Worm (Caenorhabditis elegans) whole organism, L1 larva: ENCODE data around the gene H37A05.4.

ENCODE experiments used
- F16B12.6 ChIP-seq: fragments of 150-350 bp; optimal IDR thresholded peaks from 2 replicates; lab custom pipeline; 2014; ENCODE audit warnings: missing biosample characterization, missing genetic modification characterization
- egl-27 ChIP-seq, 2 experiments: fragments of 150-350 bp in 1 of 2; sonication (generic microtip); optimal IDR thresholded peaks; 3 replicates each; lab custom pipeline; 2017 to 2018; ENCODE audit warnings: missing biosample characterization in 2 of 2, missing genetic modification characterization in 2 of 2, missing genetic modification reagents in 2 of 2
- elt-3 ChIP-seq, 6 experiments: fragments of 150-350 bp in 1 of 6; sonication (generic microtip); optimal IDR thresholded peaks; 2 replicates each; lab custom pipeline; 2017 to 2018; ENCODE audit warnings: missing biosample characterization in 6 of 6, missing genetic modification characterization in 6 of 6, inconsistent platforms in 1 of 6
- lin-13 ChIP-seq: fragments of 150-350 bp; optimal IDR thresholded peaks from 2 replicates; lab custom pipeline; 2014; ENCODE audit warnings: missing biosample characterization, missing genetic modification reagents, missing genetic modification characterization
- mep-1 ChIP-seq: fragments of 150-350 bp; optimal IDR thresholded peaks from 2 replicates; lab custom pipeline; 2014; ENCODE audit warnings: missing biosample characterization, missing genetic modification characterization
- nhr-12 ChIP-seq: sonication (generic microtip); optimal IDR thresholded peaks from 2 replicates; lab custom pipeline; 2017; ENCODE audit warnings: missing biosample characterization, missing genetic modification characterization
- nhr-76 ChIP-seq: sonication (generic microtip); optimal IDR thresholded peaks from 2 replicates; lab custom pipeline; 2017; ENCODE audit warnings: missing biosample characterization, missing genetic modification characterization
- nhr-84 ChIP-seq: sonication (generic microtip); optimal IDR thresholded peaks from 2 replicates; lab custom pipeline; 2017; ENCODE audit warnings: missing biosample characterization, missing genetic modification characterization
- tlp-1 ChIP-seq: fragments of 150-350 bp; optimal IDR thresholded peaks from 2 replicates; lab custom pipeline; 2014; ENCODE audit warnings: missing biosample characterization, missing genetic modification characterization

DNA sequence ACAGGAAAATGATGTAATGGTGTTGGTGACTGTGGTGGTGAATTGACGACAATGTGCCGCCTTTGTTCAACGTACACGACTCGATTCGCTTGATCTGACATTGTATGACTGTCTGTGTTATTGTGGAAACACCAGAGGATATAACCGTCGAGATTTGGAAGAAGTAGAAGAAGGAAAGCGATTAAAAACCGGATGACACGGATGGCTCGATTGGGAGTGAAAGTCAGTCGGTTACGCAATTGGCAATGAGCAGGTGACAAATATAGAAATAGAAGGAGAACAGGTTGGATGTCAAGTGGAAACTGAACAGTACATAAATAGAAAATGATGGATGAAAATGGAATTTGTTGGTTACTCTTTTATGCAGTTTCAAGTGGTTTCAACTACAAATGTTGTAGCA, 48.7 kb downstream of the H37A05.4 start, which contains the start of gene rdy-2:
- TF ChIP-seq nhr-76 (tag; lab: Kevin White, UChicago) (no peak), tlp-1 (tag; lab: Kevin White, UChicago) (no peak), F16B12.6 (tag; lab: Kevin White, UChicago) (no peak), nhr-84 (tag; lab: Kevin White, UChicago) (no peak), mep-1 (tag; lab: Kevin White, UChicago) (no peak), nhr-12 (no peak), lin-13 (GFP tag; lab: Kevin White, UChicago) (no peak), egl-27 (tag; optimal IDR thresholded peaks at IDR 0.05; lab: Kevin White, UChicago) (no peak), elt-3 (tag; optimal IDR thresholded peaks at IDR 0.05; lab: Kevin White, UChicago) (no peak)
